Worm (Caenorhabditis elegans): Measurements from ENCODE around the gene R07C12.1.
"Not testable (repeated sequence)": the region's sequence is repeated elsewhere in the genome, so short reads cannot be mapped to it uniquely, and the experiment has no call there.

DNA sequence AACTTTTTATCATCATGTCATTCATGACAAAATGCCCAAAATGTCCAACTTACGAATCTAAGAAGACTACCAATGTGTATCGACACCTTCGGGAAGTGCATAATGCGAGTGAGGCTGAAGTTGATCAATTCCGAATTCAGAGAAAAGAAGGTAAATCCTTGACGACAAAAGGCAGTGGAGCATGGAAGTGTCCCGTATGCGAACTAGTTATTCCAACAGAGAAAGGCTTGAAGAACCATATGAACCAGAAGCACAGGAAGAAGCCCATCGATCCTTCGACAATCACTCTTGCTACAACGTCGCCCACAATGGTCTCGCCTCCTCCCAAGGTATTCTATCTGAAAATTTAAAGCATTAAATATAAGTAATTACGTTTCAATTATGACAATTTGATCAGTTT lies 33.8 kb downstream of the R07C12.1 start, which contains the start of gene K08D10.11:
- not testable (repeated sequence) for TF ChIP-seq unc-130 (GFP tag; optimal IDR thresholded peaks at IDR 0.05); let-526 (GFP tag; IDR thresholded peaks at IDR 0.05); nfya-1 (tag; optimal IDR thresholded peaks at IDR 0.05; ENCODE audit: borderline replicate concordance, insufficient read depth)

Data from whole organism, young adult.